Fruit fly (Drosophila melanogaster): Measurements from ENCODE around the gene CG33270.
A peak's percentile ranks its signal among the peaks of the same experiment; 100 is the strongest.

Gene CG33270

dm6 chr3L:11536132-11536531, 42.3 kb downstream of the CG33270 start (continued):
- TF ChIP-seq CG17359 (tag; optimal IDR thresholded peaks at IDR 0.05) (peak; percentile 20), CG17912 (GFP tag; optimal IDR thresholded peaks at IDR 0.05) (no peak), Vsx1 (GFP tag; optimal IDR thresholded peaks at IDR 0.05) (peak; percentile 15), CG17328 (GFP tag; IDR thresholded peaks at IDR 0.05) (peak; percentile 7; the same call in 1 of the 2 replicates), CG11504 (tag; optimal IDR thresholded peaks at IDR 0.05) (peak; percentile 55), CG2678 (tag; optimal IDR thresholded peaks at IDR 0.05) (peak; percentile 29), CG4617 (GFP tag; optimal IDR thresholded peaks at IDR 0.05; ENCODE audit: borderline replicate concordance) (no peak), ind (GFP tag; optimal IDR thresholded peaks at IDR 0.05) (peak; percentile 11), cwo (GFP tag; optimal IDR thresholded peaks at IDR 0.05) (peak; percentile 2), sr (GFP tag; IDR thresholded peaks at IDR 0.05) (no peak), CG31441 (GFP tag; IDR thresholded peaks at IDR 0.05) (peak; percentile 29; the same call in 1 of the 2 replicates), Sry-β (GFP tag; optimal IDR thresholded peaks at IDR 0.05) (no peak), Med (GFP tag) (peak; percentile 58), ttk (GFP tag; IDR thresholded peaks at IDR 0.05) (0 out of 2 replicates have a peak, but pooled peaks have one; percentile 7), crol (GFP tag; IDR thresholded peaks at IDR 0.05) (peak; percentile 18; the same call in 1 of the 2 replicates), ranshi (GFP tag; IDR thresholded peaks at IDR 0.05) (peak; percentile 59), CG4424 (GFP tag; optimal IDR thresholded peaks at IDR 0.05) (peak; percentile 22), CG34422 (GFP tag; IDR thresholded peaks at IDR 0.05) (0 out of 3 replicates have a peak, but pooled peaks have one; percentile 55), az2 (GFP tag; optimal IDR thresholded peaks at IDR 0.05) (peak; percentile 2), CG15514 (GFP tag; optimal IDR thresholded peaks at IDR 0.05) (peak; percentile 15), ems (GFP tag; optimal IDR thresholded peaks at IDR 0.05) (peak; percentile 5), D19B (GFP tag; optimal IDR thresholded peaks at IDR 0.05) (no peak), lab (GFP tag; optimal IDR thresholded peaks at IDR 0.05) (peak; percentile 37), CG7556 (GFP tag; optimal IDR thresholded peaks at IDR 0.05) (no peak), CG2199 (GFP tag; IDR thresholded peaks at IDR 0.05) (no peak), CG32772 (GFP tag; IDR thresholded peaks at IDR 0.05) (0 out of 2 replicates have a peak, but pooled peaks have one; percentile 26), Blimp-1 (GFP tag; optimal IDR thresholded peaks at IDR 0.05) (peak; percentile 24), E2f2 (GFP tag; IDR thresholded peaks at IDR 0.05) (peak; percentile 25; the same call in 1 of the 2 replicates), CG10979 (tag; optimal IDR thresholded peaks at IDR 0.05) (peak; percentile 41), CG9797 (GFP tag; optimal IDR thresholded peaks at IDR 0.05) (no peak), CG1024 (GFP tag; IDR thresholded peaks at IDR 0.05) (peak; percentile 33; the same call in 1 of the 2 replicates), Jarid2 (GFP tag; optimal IDR thresholded peaks at IDR 0.05) (no peak), Fer3 (tag; optimal IDR thresholded peaks at IDR 0.05) (peak; percentile 22), CG9932 (GFP tag; IDR thresholded peaks at IDR 0.05) (peak; percentile 53), dysf (GFP tag; IDR thresholded peaks at IDR 0.05) (no peak), vvl (GFP tag; IDR thresholded peaks at IDR 0.05) (peak; percentile 50), Atf6 (GFP tag; IDR thresholded peaks at IDR 0.05) (peak; percentile 38; the same call in 1 of the 2 replicates), Aef1 (GFP tag; IDR thresholded peaks at IDR 0.05) (peak; percentile 16; the same call in 1 of the 3 replicates)

dm6 chr3L:11534391-11535246, 43.8 kb downstream of the CG33270 start:
- TF ChIP-seq CG18011 (GFP tag; optimal IDR thresholded peaks at IDR 0.05): no peak
- TF ChIP-seq CG2120 (GFP tag; optimal IDR thresholded peaks at IDR 0.05): no peak
- TF ChIP-seq mirr (GFP tag; optimal IDR thresholded peaks at IDR 0.05): no peak
- peak; percentile 3 for TF ChIP-seq CG17829 (tag; optimal IDR thresholded peaks at IDR 0.05)
- TF ChIP-seq phol (tag; optimal IDR thresholded peaks at IDR 0.05): peak; percentile 8
- no peak for TF ChIP-seq mld (GFP tag; IDR thresholded peaks at IDR 0.05; ENCODE audit: partially characterized antibody)
- peak; percentile 21 for TF ChIP-seq az2 (GFP tag; optimal IDR thresholded peaks at IDR 0.05)
- no peak for TF ChIP-seq Atf-2 (GFP tag; optimal IDR thresholded peaks at IDR 0.05)
- 0 out of 2 replicates have a peak, but pooled peaks have one; percentile 9 for TF ChIP-seq bbx (GFP tag; IDR thresholded peaks at IDR 0.05; ENCODE audit: partially characterized antibody)
- TF ChIP-seq Deaf1 (tag; optimal IDR thresholded peaks at IDR 0.05): peak; percentile 29
- no peak for TF ChIP-seq pan (optimal IDR thresholded peaks at IDR 0.05)
- TF ChIP-seq pan (GFP tag; optimal IDR thresholded peaks at IDR 0.05 in 1 of 2, IDR thresholded peaks at IDR 0.05 in 1 of 2): peak in 1 of 2 experiments; percentile 33
- peak; percentile 48; the same call in 1 of the 2 replicates for TF ChIP-seq lmd (GFP tag; IDR thresholded peaks at IDR 0.05)

Data from whole organism, embryonic.